Worm (Caenorhabditis elegans) whole organism, L1 larva: ENCODE measurements around the gene C29F7.1.
A peak's percentile ranks its signal among the peaks of the same experiment; 100 is the strongest.

Source experiments
- dsc-1 ChIP-seq: sonication (generic microtip); optimal IDR thresholded peaks from 2 replicates; lab custom pipeline; 2016; ENCODE audit warnings: mild to moderate bottlenecking, missing genetic modification characterization, missing compliant biosample characterization
- hlh-4 ChIP-seq: sonication (generic microtip); optimal IDR thresholded peaks from 2 replicates; lab custom pipeline; 2016; ENCODE audit warnings: mild to moderate bottlenecking, missing genetic modification characterization, missing compliant biosample characterization
- mef-2 ChIP-seq: fragments of 150-350 bp; optimal IDR thresholded peaks from 2 replicates; lab custom pipeline; 2014; ENCODE audit warnings: missing biosample characterization, missing genetic modification characterization
- snpc-4 ChIP-seq: fragments of 150-350 bp; optimal IDR thresholded peaks from 2 replicates; lab custom pipeline; 2014; ENCODE audit warnings: missing biosample characterization, missing genetic modification characterization

- TF ChIP-seq mef-2 (tag; lab: Kevin White, UChicago) (no peak), hlh-4 (tag; lab: Kevin White, UChicago) (no peak), snpc-4 (tag; lab: Kevin White, UChicago) (no peak), dsc-1 (tag; lab: Kevin White, UChicago) (peak; percentile 54)
Observed at ce11 chrX:13414974-13415373, 5.2 kb downstream of the C29F7.1 start.
